Fruit fly (Drosophila melanogaster): ENCODE measurements around the gene CG14937.
A peak's percentile ranks its signal among the peaks of the same experiment; 100 is the strongest.

The CG14937 gene

dm6 chr2L:11808702-11809583 is 15.1 kb upstream of the CG14937 start, which contains the start of gene crol (continued):
- TF ChIP-seq lmd (GFP tag; IDR thresholded peaks at IDR 0.05) (no peak; the same call in 1 of the 2 replicates), CG15479 (GFP tag; optimal IDR thresholded peaks at IDR 0.05) (peak; percentile 62), fru (optimal IDR thresholded peaks at IDR 0.05) (no peak), Lpt (GFP tag; optimal IDR thresholded peaks at IDR 0.05) (no peak), sob (GFP tag; IDR thresholded peaks at IDR 0.05) (peak; percentile 52), CG7745 (tag; optimal IDR thresholded peaks at IDR 0.05) (no peak), yki (optimal IDR thresholded peaks at IDR 0.05) (peak; percentile 72), CG6689 (GFP tag; IDR thresholded peaks at IDR 0.05) (0 out of 2 replicates have a peak, but pooled peaks have one; percentile 8), CG11696 (GFP tag; IDR thresholded peaks at IDR 0.05) (no peak), Abd-B (GFP tag; optimal IDR thresholded peaks at IDR 0.05) (no peak), Lhr (GFP tag; optimal IDR thresholded peaks at IDR 0.05) (peak; percentile 83), Hr3 (GFP tag; optimal IDR thresholded peaks at IDR 0.05) (peak; percentile 36), Nf-YB (GFP tag; optimal IDR thresholded peaks at IDR 0.05) (peak; percentile 36), sc (optimal IDR thresholded peaks at IDR 0.05) (no peak), sc (GFP tag; optimal IDR thresholded peaks at IDR 0.05) (no peak), dati (GFP tag; IDR thresholded peaks at IDR 0.05) (no peak), CG15601 (tag; optimal IDR thresholded peaks at IDR 0.05) (peak; percentile 32), crp (GFP tag; optimal IDR thresholded peaks at IDR 0.05) (no peak), GATAe (GFP tag; conservative IDR thresholded peaks at IDR 0.05) (no peak), row (GFP tag; IDR thresholded peaks at IDR 0.05) (peak; percentile 85), Bgb (GFP tag; IDR thresholded peaks at IDR 0.05; ENCODE audit: partially characterized antibody) (peak; percentile 85), zfh1 (GFP tag; IDR thresholded peaks at IDR 0.05) (0 out of 3 replicates have a peak, but pooled peaks have one; percentile 10), CG13287 (GFP tag; IDR thresholded peaks at IDR 0.05; ENCODE audit: partially characterized antibody) (peak; percentile 94), CG13424 (tag; optimal IDR thresholded peaks at IDR 0.05) (peak; percentile 43), CG2875 (GFP tag; optimal IDR thresholded peaks at IDR 0.05) (no peak), bsh (GFP tag; optimal IDR thresholded peaks at IDR 0.05) (peak in 1 of 2 experiments; percentile 17), hb (GFP tag; IDR thresholded peaks at IDR 0.05; ENCODE audit: partially characterized antibody) (peak; percentile 67; the same call in 2 of the 3 replicates), Sry-δ (GFP tag; optimal IDR thresholded peaks at IDR 0.05) (peak; percentile 90), kni (GFP tag; optimal IDR thresholded peaks at IDR 0.05) (peak; percentile 93), bbx (GFP tag; IDR thresholded peaks at IDR 0.05; ENCODE audit: partially characterized antibody) (peak; percentile 93), Rx (GFP tag; IDR thresholded peaks at IDR 0.05) (no peak), CG43689 (GFP tag; IDR thresholded peaks at IDR 0.05) (no peak), Side (GFP tag; optimal IDR thresholded peaks at IDR 0.05) (no peak), h (optimal IDR thresholded peaks at IDR 0.05) (no peak), Ptx1 (GFP tag; IDR thresholded peaks at IDR 0.05) (no peak), pzg (GFP tag; optimal IDR thresholded peaks at IDR 0.05) (peak; percentile 81), CG10147 (GFP tag; optimal IDR thresholded peaks at IDR 0.05) (no peak), wek (GFP tag; optimal IDR thresholded peaks at IDR 0.05) (no peak), CG7839 (tag; optimal IDR thresholded peaks at IDR 0.05) (peak; percentile 29), ind (GFP tag; optimal IDR thresholded peaks at IDR 0.05) (no peak), Atf-2 (GFP tag; optimal IDR thresholded peaks at IDR 0.05) (no peak), CG14441 (GFP tag; IDR thresholded peaks at IDR 0.05) (no peak), chinmo (GFP tag; IDR thresholded peaks at IDR 0.05; ENCODE audit: partially characterized antibody) (peak; percentile 92), CG13624 (GFP tag; optimal IDR thresholded peaks at IDR 0.05) (no peak), H15 (GFP tag; IDR thresholded peaks at IDR 0.05) (no peak), NFAT (GFP tag; IDR thresholded peaks at IDR 0.05) (peak; percentile 53; the same call in 1 of the 2 replicates), grn (GFP tag; optimal IDR thresholded peaks at IDR 0.05) (no peak), CG12219 (GFP tag; optimal IDR thresholded peaks at IDR 0.05) (no peak), gsb-n (tag; optimal IDR thresholded peaks at IDR 0.05) (no peak), tin (GFP tag; optimal IDR thresholded peaks at IDR 0.05) (no peak)
